Fruit fly (Drosophila melanogaster): ENCODE data around the gene CG5418.

CG5418 gene

dm6 chr2L:12483866-12484554, 31.0 kb upstream of the CG5418 start (continued):
- no peak for TF ChIP-seq knrl (GFP tag; IDR thresholded peaks at IDR 0.05; ENCODE audit: partially characterized antibody)
- TF ChIP-seq CG17829 (tag; optimal IDR thresholded peaks at IDR 0.05) = peak; percentile 84
- peak; percentile 77 for TF ChIP-seq Aef1 (GFP tag; IDR thresholded peaks at IDR 0.05)
- peak; percentile 75 for TF ChIP-seq ERR (GFP tag; optimal IDR thresholded peaks at IDR 0.05)
- TF ChIP-seq Optix (GFP tag; IDR thresholded peaks at IDR 0.05) = peak; percentile 82
- TF ChIP-seq HLH54F (GFP tag; optimal IDR thresholded peaks at IDR 0.05) = peak; percentile 91
- peak; percentile 86 for TF ChIP-seq gsb-n (tag; optimal IDR thresholded peaks at IDR 0.05)
- peak; percentile 92 for TF ChIP-seq CG9817 (tag; optimal IDR thresholded peaks at IDR 0.05)
- TF ChIP-seq Doc2 (GFP tag; IDR thresholded peaks at IDR 0.05) = no peak
- no peak for TF ChIP-seq BEAF-32 (GFP tag; optimal IDR thresholded peaks at IDR 0.05)
- peak; percentile 78; the same call in 1 of the 2 replicates for TF ChIP-seq CG32767 (GFP tag; IDR thresholded peaks at IDR 0.05)
- TF ChIP-seq CG10366 (GFP tag; IDR thresholded peaks at IDR 0.05) = peak; percentile 89
- TF ChIP-seq peb (GFP tag; IDR thresholded peaks at IDR 0.05) = peak; percentile 85
- peak; percentile 16; the same call in 1 of the 2 replicates for TF ChIP-seq CG13287 (GFP tag; IDR thresholded peaks at IDR 0.05; ENCODE audit: partially characterized antibody)
- peak; percentile 61 for TF ChIP-seq CG4707 (GFP tag; optimal IDR thresholded peaks at IDR 0.05)
- no peak for TF ChIP-seq prd (optimal IDR thresholded peaks at IDR 0.05)
- peak; percentile 90 for TF ChIP-seq prd (GFP tag; IDR thresholded peaks at IDR 0.05)
- TF ChIP-seq cad (GFP tag; optimal IDR thresholded peaks at IDR 0.05) = no peak
- TF ChIP-seq CG9932 (GFP tag; IDR thresholded peaks at IDR 0.05) = no peak; the same call in 1 of the 2 replicates
- TF ChIP-seq lbe (GFP tag; optimal IDR thresholded peaks at IDR 0.05) = peak; percentile 91
- TF ChIP-seq CG32772 (GFP tag; IDR thresholded peaks at IDR 0.05) = peak; percentile 80
- peak; percentile 85 for TF ChIP-seq chm (GFP tag; IDR thresholded peaks at IDR 0.05)
- peak; percentile 41 for TF ChIP-seq Jarid2 (GFP tag; optimal IDR thresholded peaks at IDR 0.05)
- peak; percentile 80 for TF ChIP-seq CG3407 (GFP tag; optimal IDR thresholded peaks at IDR 0.05)
- TF ChIP-seq dan (GFP tag; IDR thresholded peaks at IDR 0.05) = no peak
- peak; percentile 15 for TF ChIP-seq ac (GFP tag; optimal IDR thresholded peaks at IDR 0.05)
- peak; percentile 86 for TF ChIP-seq pho (GFP tag; optimal IDR thresholded peaks at IDR 0.05)
- 0 out of 2 replicates have a peak, but pooled peaks have one; percentile 25 for TF ChIP-seq CG11696 (GFP tag; IDR thresholded peaks at IDR 0.05)
- no peak for TF ChIP-seq CG2129 (GFP tag; IDR thresholded peaks at IDR 0.05; ENCODE audit: partially characterized antibody)
- TF ChIP-seq CG3163 (GFP tag; optimal IDR thresholded peaks at IDR 0.05) = peak; percentile 66
- TF ChIP-seq Hsf (GFP tag; optimal IDR thresholded peaks at IDR 0.05) = peak; percentile 89
- TF ChIP-seq CG9437 (GFP tag; optimal IDR thresholded peaks at IDR 0.05) = peak; percentile 81
- TF ChIP-seq toy (GFP tag; IDR thresholded peaks at IDR 0.05) = peak; percentile 54; the same call in 1 of the 2 replicates
- TF ChIP-seq CG7839 (tag; optimal IDR thresholded peaks at IDR 0.05) = peak; percentile 90
- TF ChIP-seq CG6765 (GFP tag; optimal IDR thresholded peaks at IDR 0.05) = peak; percentile 76
- TF ChIP-seq ro (GFP tag; IDR thresholded peaks at IDR 0.05) = no peak; the same call in 1 of the 2 replicates
- peak; percentile 87 for TF ChIP-seq Ssrp (tag; optimal IDR thresholded peaks at IDR 0.05)
- TF ChIP-seq so (GFP tag; IDR thresholded peaks at IDR 0.05) = peak; percentile 89
- TF ChIP-seq gcm2 (GFP tag; optimal IDR thresholded peaks at IDR 0.05) = no peak
- peak; percentile 91 for TF ChIP-seq CG8089 (GFP tag; optimal IDR thresholded peaks at IDR 0.05)
- TF ChIP-seq Hr78 (GFP tag; optimal IDR thresholded peaks at IDR 0.05) = no peak
- peak; percentile 75 for TF ChIP-seq CG18011 (GFP tag; optimal IDR thresholded peaks at IDR 0.05)
- TF ChIP-seq caup (GFP tag; optimal IDR thresholded peaks at IDR 0.05; ENCODE audit: severe bottlenecking) = peak; percentile 84
- peak; percentile 99 for TF ChIP-seq Med (GFP tag)
- TF ChIP-seq CG10462 (GFP tag; optimal IDR thresholded peaks at IDR 0.05) = peak; percentile 67
- TF ChIP-seq Dip3 (GFP tag; optimal IDR thresholded peaks at IDR 0.05) = peak; percentile 61
- peak; percentile 41 for TF ChIP-seq CG17186 (GFP tag; optimal IDR thresholded peaks at IDR 0.05)
- peak; percentile 88 for TF ChIP-seq CG32532 (GFP tag; IDR thresholded peaks at IDR 0.05)
- TF ChIP-seq sna (GFP tag; IDR thresholded peaks at IDR 0.05; ENCODE audit: partially characterized antibody) = no peak
